Worm (Caenorhabditis elegans): Measurements from ENCODE around the gene golg-2.

Gene golg-2

DNA sequence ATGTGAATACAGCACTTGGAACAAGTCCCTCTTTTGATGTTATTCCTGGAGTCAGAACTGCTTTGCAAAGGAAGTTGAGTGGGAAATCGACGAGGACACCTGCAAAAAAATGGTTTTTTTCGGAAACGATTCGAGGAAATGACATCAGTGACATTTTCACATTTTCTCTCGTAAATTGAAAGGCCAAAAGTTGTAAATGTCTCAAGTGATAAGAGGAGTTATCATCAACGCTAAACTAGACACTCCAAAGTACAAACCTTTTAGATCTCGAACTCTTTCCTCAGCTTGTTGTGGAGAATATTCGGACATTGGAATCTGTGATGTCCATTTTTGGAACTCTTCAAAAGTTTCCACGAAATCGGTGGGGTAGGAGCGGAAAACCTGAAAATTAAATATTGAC lies 44.3 kb upstream of the golg-2 start:
- TF ChIP-seq elt-2 (tag; optimal IDR thresholded peaks at IDR 0.05) (peak; percentile 79), eor-1 (tag; optimal IDR thresholded peaks at IDR 0.05) (no peak)

DNA sequence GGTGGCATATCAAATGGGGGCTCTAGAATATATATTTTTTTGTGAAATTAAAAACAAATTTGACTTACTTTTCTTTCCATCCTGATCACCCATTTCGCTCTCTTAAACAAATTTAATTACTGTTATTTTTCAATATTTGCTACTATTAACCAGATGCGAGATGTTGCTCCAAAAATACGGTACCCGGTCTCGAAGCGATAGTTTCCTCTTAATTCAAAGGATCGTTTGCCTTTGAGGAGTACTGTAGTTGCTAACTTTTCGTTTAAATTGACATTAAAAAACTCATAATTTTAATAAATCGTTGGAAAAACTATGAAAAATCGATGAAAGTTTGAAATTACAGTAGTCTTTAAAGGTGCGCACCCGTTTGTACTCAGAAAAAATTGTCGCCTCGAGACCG lies 43.5 kb upstream of the golg-2 start, which contains the start of gene C04G6.4:
Gene C04G6.4, minus strand, starts transcription at position 101 of the 400 bp plus-strand sequence.
- TF ChIP-seq lin-39 (tag; optimal IDR thresholded peaks at IDR 0.05) (no peak), ama-1 (optimal IDR thresholded peaks at IDR 0.05) (no peak), nhr-28 (tag; optimal IDR thresholded peaks at IDR 0.05) (no peak), elt-3 (tag; optimal IDR thresholded peaks at IDR 0.05) (no peak), nhr-25 (tag; optimal IDR thresholded peaks at IDR 0.05) (no peak), ZK546.5 (tag; optimal IDR thresholded peaks at IDR 0.05) (no peak), ztf-11 (tag; optimal IDR thresholded peaks at IDR 0.05) (no peak), mdl-1 (tag; optimal IDR thresholded peaks at IDR 0.05) (no peak), nhr-11 (tag; optimal IDR thresholded peaks at IDR 0.05) (no peak), pqm-1 (tag; optimal IDR thresholded peaks at IDR 0.05) (no peak), mml-1 (tag; optimal IDR thresholded peaks at IDR 0.05) (no peak), lin-15B (tag; optimal IDR thresholded peaks at IDR 0.05) (no peak), ceh-16 (tag; optimal IDR thresholded peaks at IDR 0.05) (no peak), aly-2 (tag; optimal IDR thresholded peaks at IDR 0.05) (no peak), fos-1 (tag; optimal IDR thresholded peaks at IDR 0.05) (no peak), tbx-2 (tag; optimal IDR thresholded peaks at IDR 0.05) (no peak), skn-1 (tag; optimal IDR thresholded peaks at IDR 0.05) (no peak), unc-39 (tag; optimal IDR thresholded peaks at IDR 0.05) (no peak), nhr-23 (tag; optimal IDR thresholded peaks at IDR 0.05) (no peak)

DNA sequence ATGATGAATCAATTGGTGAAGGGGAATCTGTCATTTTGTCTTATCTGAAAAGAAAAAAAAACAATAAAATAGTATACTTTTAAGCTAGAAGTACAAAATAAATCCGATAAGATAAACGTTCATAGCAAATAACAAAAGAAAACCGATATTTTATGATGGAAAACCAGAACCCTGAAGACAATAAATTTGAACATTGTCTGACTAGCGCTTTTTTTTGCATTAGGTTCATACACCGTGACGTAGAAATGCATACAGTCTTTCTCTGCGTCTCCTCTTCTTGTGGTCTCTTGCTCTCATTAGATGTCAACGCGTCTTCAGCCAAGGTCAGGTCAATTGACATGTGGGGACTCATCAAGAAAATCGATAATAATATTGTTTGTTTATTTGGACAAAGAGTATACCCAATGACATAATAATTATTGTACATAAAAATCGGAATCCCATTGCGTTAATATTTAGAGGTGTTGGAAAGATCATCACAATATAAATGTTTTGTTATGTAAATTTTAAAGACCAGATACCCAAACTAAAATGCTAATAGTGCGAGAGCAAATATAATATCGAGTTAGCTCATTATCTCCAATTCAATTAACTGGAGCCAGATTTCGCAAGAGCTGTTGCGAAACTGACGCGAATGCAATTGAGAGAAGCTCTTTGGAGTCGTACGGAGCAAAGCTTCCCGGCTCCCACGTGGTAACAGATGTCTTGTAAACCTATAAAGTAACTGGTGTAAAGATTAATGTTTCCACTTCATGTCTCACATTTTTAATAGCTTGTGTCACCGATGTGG lies 41.4 kb upstream of the golg-2 start, which contains the start of gene dsh-2:
Gene dsh-2, minus strand, starts transcription at position 51 of the 790 bp plus-strand sequence.
- TF ChIP-seq mml-1 (tag; optimal IDR thresholded peaks at IDR 0.05) (no peak), nfya-1 (tag; optimal IDR thresholded peaks at IDR 0.05; ENCODE audit: insufficient read depth) (peak; percentile 65), lin-15B (tag; optimal IDR thresholded peaks at IDR 0.05) (peak; percentile 53), elt-3 (tag; optimal IDR thresholded peaks at IDR 0.05) (no peak), pha-4 (tag; optimal IDR thresholded peaks at IDR 0.05) (peak; percentile 86), tbx-2 (tag; optimal IDR thresholded peaks at IDR 0.05) (no peak), nhr-237 (tag; optimal IDR thresholded peaks at IDR 0.05) (no peak), aly-2 (tag; optimal IDR thresholded peaks at IDR 0.05) (peak; percentile 26), R02D3.7 (tag; optimal IDR thresholded peaks at IDR 0.05) (no peak), lsy-12 (tag; optimal IDR thresholded peaks at IDR 0.05) (no peak), nhr-23 (tag; optimal IDR thresholded peaks at IDR 0.05) (peak; percentile 94), elt-2 (tag; optimal IDR thresholded peaks at IDR 0.05) (peak; percentile 84), nhr-28 (tag; optimal IDR thresholded peaks at IDR 0.05) (no peak), nhr-25 (tag; optimal IDR thresholded peaks at IDR 0.05) (peak; percentile 98), nhr-43 (tag; optimal IDR thresholded peaks at IDR 0.05; ENCODE audit: poor library complexity, severe bottlenecking) (peak; percentile 37), hmg-11 (tag; optimal IDR thresholded peaks at IDR 0.05) (peak; percentile 42), snpc-4 (tag; optimal IDR thresholded peaks at IDR 0.05) (peak; percentile 31), ceh-28 (tag; optimal IDR thresholded peaks at IDR 0.05) (peak; percentile 72), pqm-1 (tag; optimal IDR thresholded peaks at IDR 0.05) (peak; percentile 49), egl-27 (tag; optimal IDR thresholded peaks at IDR 0.05) (peak; percentile 11), eor-1 (tag; optimal IDR thresholded peaks at IDR 0.05) (no peak), nhr-11 (tag; optimal IDR thresholded peaks at IDR 0.05) (no peak)

DNA sequence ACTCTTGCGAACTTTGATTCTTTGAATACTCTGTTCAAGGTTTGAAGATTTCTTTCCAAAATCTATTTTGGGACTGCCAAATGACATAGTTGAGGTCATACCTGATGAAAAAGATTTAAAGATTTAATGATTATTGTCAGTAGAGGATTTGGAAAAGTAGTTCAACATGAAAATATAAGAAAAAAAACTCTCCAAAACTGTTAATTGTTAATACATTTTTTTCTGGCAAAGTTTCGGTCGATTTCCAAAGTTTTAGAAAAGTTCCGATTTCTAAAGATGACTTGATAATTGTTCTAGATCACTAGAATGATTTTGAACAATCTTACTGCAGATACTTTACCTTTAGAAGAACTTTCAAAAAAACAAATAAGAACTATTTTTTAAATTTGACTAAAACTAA lies 31.4 kb upstream of the golg-2 start, which contains the start of gene C27A2.7:
Gene C27A2.7, minus strand, starts transcription at position 101 of the 400 bp plus-strand sequence.
- no peak for TF ChIP-seq nhr-76 (tag; optimal IDR thresholded peaks at IDR 0.05)
- no peak for TF ChIP-seq mml-1 (tag; optimal IDR thresholded peaks at IDR 0.05)
- no peak for TF ChIP-seq egl-5 (tag; optimal IDR thresholded peaks at IDR 0.05)
- TF ChIP-seq R02D3.7 (tag; optimal IDR thresholded peaks at IDR 0.05) = no peak

DNA sequence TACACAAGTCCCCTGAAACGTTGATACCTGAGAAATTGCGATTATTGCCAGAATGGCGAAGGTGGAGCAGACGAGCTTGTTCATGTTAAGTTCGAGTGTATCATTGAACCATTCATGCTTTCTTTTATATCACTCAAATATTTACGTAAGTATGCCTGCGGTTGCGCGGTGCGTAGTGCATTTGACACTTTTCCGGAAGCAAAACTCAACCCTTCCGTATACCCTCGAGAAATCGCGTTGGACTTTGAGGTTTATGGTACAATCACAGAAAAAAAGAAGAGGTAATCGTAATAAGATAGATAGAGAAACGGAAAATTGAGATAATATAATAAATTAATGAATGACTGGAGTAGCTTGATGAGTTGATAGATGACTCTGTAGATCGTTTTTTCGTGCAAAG lies 29.6 kb upstream of the golg-2 start, which contains the start of gene idpb-2:
Gene idpb-2, minus strand, starts transcription at position 101 of the 400 bp plus-strand sequence.
- TF ChIP-seq nhr-237 (tag; optimal IDR thresholded peaks at IDR 0.05) (no peak), lin-15B (tag; optimal IDR thresholded peaks at IDR 0.05) (no peak), mdl-1 (tag; optimal IDR thresholded peaks at IDR 0.05) (no peak), eor-1 (tag; optimal IDR thresholded peaks at IDR 0.05) (no peak), ztf-11 (tag; optimal IDR thresholded peaks at IDR 0.05) (no peak), R02D3.7 (tag; optimal IDR thresholded peaks at IDR 0.05) (no peak), ceh-9 (tag; optimal IDR thresholded peaks at IDR 0.05) (no peak), sea-2 (GFP tag; optimal IDR thresholded peaks at IDR 0.05) (no peak)

Data from whole organism, L3 larva.